Worm (Caenorhabditis elegans) whole organism, L4 larva: Measurements from ENCODE around the gene srw-32.

ENCODE experiments used
- Y105C5A.15 ChIP-seq: fragments of 200-800 bp; sonication (Bioruptor generic); IDR thresholded peaks from 2 replicates; pipeline ENCODE4 v1.3.6; 2022; ENCODE audit warnings: missing genetic modification characterization, missing compliant biosample characterization
- aly-2 ChIP-seq: sonication (generic microtip); optimal IDR thresholded peaks from 2 replicates; lab custom pipeline; 2018; ENCODE audit warnings: missing biosample characterization, missing genetic modification characterization
- ceh-28 ChIP-seq: fragments of 150-350 bp; optimal IDR thresholded peaks from 2 replicates; lab custom pipeline; 2014; ENCODE audit warnings: missing biosample characterization, missing genetic modification reagents, missing genetic modification characterization
- fos-1 ChIP-seq: fragments of 150-350 bp; optimal IDR thresholded peaks from 2 replicates; lab custom pipeline; 2014; ENCODE audit warnings: missing biosample characterization, missing genetic modification characterization
- lsy-2 ChIP-seq, 2 experiments: fragments of 150-350 bp in 1 of 2; sonication (generic microtip) in 1 of 2; optimal IDR thresholded peaks; 2 replicates each; lab custom pipeline; 2014 to 2017; ENCODE audit warnings: missing biosample characterization in 2 of 2, missing genetic modification characterization in 2 of 2
- mep-1 ChIP-seq: fragments of 150-350 bp; sonication (generic microtip); optimal IDR thresholded peaks from 3 replicates; lab custom pipeline; 2014; ENCODE audit warnings: missing biosample characterization, missing genetic modification characterization
- spr-1 ChIP-seq: sonication (generic microtip); optimal IDR thresholded peaks from 2 replicates; lab custom pipeline; 2016; ENCODE audit warnings: mild to moderate bottlenecking, missing genetic modification characterization, missing compliant biosample characterization
- ztf-11 ChIP-seq: fragments of 150-350 bp; optimal IDR thresholded peaks from 2 replicates; lab custom pipeline; 2014; ENCODE audit warnings: missing biosample characterization, missing genetic modification characterization
- ztf-7 ChIP-seq: fragments of 150-350 bp; optimal IDR thresholded peaks from 2 replicates; lab custom pipeline; 2014; ENCODE audit warnings: missing biosample characterization, missing genetic modification characterization

- TF ChIP-seq spr-1 (tag; lab: Kevin White, UChicago) (no peak), mep-1 (no peak), Y105C5A.15 (no peak), ceh-28 (no peak), ztf-7 (tag; lab: Kevin White, UChicago) (no peak), fos-1 (tag; lab: Kevin White, UChicago) (no peak), aly-2 (tag; lab: Kevin White, UChicago) (no peak), ztf-11 (tag; lab: Kevin White, UChicago) (no peak), lsy-2 (tag; optimal IDR thresholded peaks at IDR 0.05; lab: Kevin White, UChicago) (no peak)
Measured at ce11 chrV:17512763-17513162, 4.2 kb downstream of the srw-32 start.
